Worm (Caenorhabditis elegans): ENCODE data around the gene bpnt-1.

DNA sequence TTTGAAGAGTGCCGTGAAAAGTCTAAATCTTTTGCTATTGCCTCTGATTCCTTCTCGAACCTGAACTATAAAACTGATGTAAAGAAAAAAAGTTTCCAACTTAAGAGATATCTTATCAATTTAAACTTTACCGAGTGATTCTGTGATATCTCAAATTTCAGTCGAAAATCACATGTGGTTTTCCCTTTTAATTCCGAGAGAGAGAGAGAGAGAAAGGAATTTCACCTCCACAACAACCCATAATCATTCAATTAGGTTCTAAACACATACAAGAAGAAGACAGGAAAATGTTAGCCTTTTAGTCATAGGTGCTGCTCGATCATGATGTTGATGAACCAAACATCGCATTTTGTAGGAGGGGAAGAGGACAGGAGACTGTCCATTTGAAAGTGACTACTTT is 29.0 kb upstream of the bpnt-1 start:
- TF ChIP-seq him-1 (tag; optimal IDR thresholded peaks at IDR 0.05) (no peak), W03F9.2 (tag; optimal IDR thresholded peaks at IDR 0.05) (no peak)

All from whole organism, L4/young adult.